Fruit fly (Drosophila melanogaster): ENCODE results near the gene Cpr.

dm6 chr2L:6343084-6343873 lies 4.6 kb downstream of the Cpr start:
- no peak for TF ChIP-seq Myc (optimal IDR thresholded peaks at IDR 0.05)
- no peak for TF ChIP-seq Abd-B (GFP tag; optimal IDR thresholded peaks at IDR 0.05)
- TF ChIP-seq lola (GFP tag; optimal IDR thresholded peaks at IDR 0.05): no peak
- no peak for TF ChIP-seq Dfd (GFP tag; optimal IDR thresholded peaks at IDR 0.05)
- TF ChIP-seq ey (GFP tag; optimal IDR thresholded peaks at IDR 0.05): no peak

All from whole organism, wandering third instar larva.